Worm (Caenorhabditis elegans) whole organism, L3 larva: Measurements from ENCODE around the gene C09G9.3.

ENCODE experiments used
- R02D3.7 ChIP-seq: fragments of 150-350 bp; optimal IDR thresholded peaks from 2 replicates; lab custom pipeline; 2014; ENCODE audit warnings: missing biosample characterization, missing genetic modification characterization
- ZK546.5 ChIP-seq: sonication (generic microtip); optimal IDR thresholded peaks from 2 replicates; lab custom pipeline; 2017; ENCODE audit warnings: missing biosample characterization, missing genetic modification characterization
- aly-2 ChIP-seq: fragments of 150-350 bp; optimal IDR thresholded peaks from 2 replicates; lab custom pipeline; 2014; ENCODE audit warnings: missing biosample characterization, missing genetic modification characterization
- ama-1 ChIP-seq: fragments of 150-350 bp; optimal IDR thresholded peaks from 2 replicates; lab custom pipeline; 2018
- ceh-16 ChIP-seq: sonication (generic microtip); optimal IDR thresholded peaks from 2 replicates; lab custom pipeline; 2017; ENCODE audit warnings: missing biosample characterization, missing genetic modification characterization
- ceh-28 ChIP-seq: fragments of 150-350 bp; optimal IDR thresholded peaks from 2 replicates; lab custom pipeline; 2014; ENCODE audit warnings: missing biosample characterization, missing genetic modification reagents, missing genetic modification characterization
- ceh-82 ChIP-seq: fragments of 150-350 bp; optimal IDR thresholded peaks from 2 replicates; lab custom pipeline; 2014; ENCODE audit warnings: missing biosample characterization, missing genetic modification characterization
- ceh-9 ChIP-seq: sonication (generic microtip); optimal IDR thresholded peaks from 2 replicates; lab custom pipeline; 2018; ENCODE audit warnings: missing biosample characterization, missing genetic modification characterization
- daf-12 ChIP-seq: fragments of 150-350 bp; optimal IDR thresholded peaks from 2 replicates; lab custom pipeline; 2014; ENCODE audit warnings: missing biosample characterization, missing genetic modification reagents, missing genetic modification characterization
- egl-27 ChIP-seq: sonication (generic microtip); optimal IDR thresholded peaks from 4 replicates; lab custom pipeline; 2017; ENCODE audit warnings: missing biosample characterization, missing genetic modification reagents, missing genetic modification characterization
- egl-5 ChIP-seq: fragments of 150-350 bp; optimal IDR thresholded peaks from 2 replicates; lab custom pipeline; 2017; ENCODE audit warnings: missing biosample characterization, missing genetic modification reagents, missing genetic modification characterization, inconsistent platforms
- elt-1 ChIP-seq: fragments of 150-350 bp; optimal IDR thresholded peaks from 2 replicates; lab custom pipeline; 2014; ENCODE audit warnings: missing biosample characterization, missing genetic modification characterization
- elt-2 ChIP-seq: sonication (generic microtip); optimal IDR thresholded peaks from 2 replicates; lab custom pipeline; 2016; ENCODE audit warnings: missing genetic modification reagents, mild to moderate bottlenecking, missing genetic modification characterization, missing compliant biosample characterization
- elt-3 ChIP-seq, 3 experiments: fragments of 150-350 bp in 1 of 3; sonication (generic microtip) in 2 of 3; optimal IDR thresholded peaks; 2 replicates in 2 of 3; 4 replicates in 1 of 3; lab custom pipeline; 2014 to 2017; ENCODE audit warnings: missing biosample characterization in 3 of 3, missing genetic modification characterization in 3 of 3
- eor-1 ChIP-seq, 2 experiments: fragments of 150-350 bp; optimal IDR thresholded peaks; 2 replicates each; lab custom pipeline; 2014 to 2018; ENCODE audit warnings: missing biosample characterization in 2 of 2, missing genetic modification characterization in 2 of 2
- fkh-10 ChIP-seq: sonication (generic microtip); optimal IDR thresholded peaks from 2 replicates; lab custom pipeline; 2017; ENCODE audit warnings: missing biosample characterization, missing genetic modification reagents, missing genetic modification characterization
- fkh-2 ChIP-seq: fragments of 150-350 bp; optimal IDR thresholded peaks from 2 replicates; lab custom pipeline; 2014; ENCODE audit warnings: missing biosample characterization, missing genetic modification reagents, missing genetic modification characterization
- fos-1 ChIP-seq: fragments of 150-350 bp; optimal IDR thresholded peaks from 2 replicates; lab custom pipeline; 2014; ENCODE audit warnings: missing biosample characterization, missing genetic modification characterization
- hmg-11 ChIP-seq: sonication (generic microtip); optimal IDR thresholded peaks from 2 replicates; lab custom pipeline; 2016; ENCODE audit warnings: missing genetic modification characterization, missing compliant biosample characterization
- jun-1 ChIP-seq: fragments of 150-350 bp; optimal IDR thresholded peaks from 2 replicates; lab custom pipeline; 2014; ENCODE audit warnings: missing biosample characterization, missing genetic modification reagents, missing genetic modification characterization
- lin-15B ChIP-seq: fragments of 150-350 bp; optimal IDR thresholded peaks from 2 replicates; lab custom pipeline; 2014; ENCODE audit warnings: missing biosample characterization, missing genetic modification characterization
- lin-39 ChIP-seq: fragments of 150-350 bp; optimal IDR thresholded peaks from 2 replicates; lab custom pipeline; 2018; ENCODE audit warnings: missing biosample characterization, missing genetic modification reagents, missing genetic modification characterization
- lsy-12 ChIP-seq: sonication (generic microtip); optimal IDR thresholded peaks from 2 replicates; lab custom pipeline; 2016; ENCODE audit warnings: mild to moderate bottlenecking, missing genetic modification characterization, missing compliant biosample characterization
- mdl-1 ChIP-seq: fragments of 150-350 bp; optimal IDR thresholded peaks from 2 replicates; lab custom pipeline; 2014; ENCODE audit warnings: missing biosample characterization, missing genetic modification characterization
- mml-1 ChIP-seq: fragments of 150-350 bp; sonication (generic microtip); optimal IDR thresholded peaks from 3 replicates; lab custom pipeline; 2014; ENCODE audit warnings: missing biosample characterization, missing genetic modification characterization
- nfya-1 ChIP-seq: sonication (generic microtip); optimal IDR thresholded peaks from 2 replicates; lab custom pipeline; 2017; ENCODE audit warnings: missing genetic modification characterization, mild to moderate bottlenecking, missing compliant biosample characterization, antibody characterized with exemption, moderate library complexity; ENCODE audit not compliant: insufficient read depth
- nhr-11 ChIP-seq: fragments of 150-350 bp; optimal IDR thresholded peaks from 2 replicates; lab custom pipeline; 2014; ENCODE audit warnings: missing biosample characterization, missing genetic modification characterization
- nhr-12 ChIP-seq: fragments of 150-350 bp; optimal IDR thresholded peaks from 2 replicates; lab custom pipeline; 2014; ENCODE audit warnings: missing biosample characterization, missing genetic modification characterization
- nhr-23 ChIP-seq: fragments of 150-350 bp; optimal IDR thresholded peaks from 2 replicates; lab custom pipeline; 2014; ENCODE audit warnings: missing biosample characterization, missing genetic modification reagents, missing genetic modification characterization
- nhr-237 ChIP-seq: fragments of 150-350 bp; optimal IDR thresholded peaks from 2 replicates; lab custom pipeline; 2014; ENCODE audit warnings: missing biosample characterization, missing genetic modification characterization
- nhr-25 ChIP-seq: sonication (generic microtip); optimal IDR thresholded peaks from 2 replicates; lab custom pipeline; 2017; ENCODE audit warnings: missing biosample characterization, missing genetic modification characterization
- nhr-28 ChIP-seq: fragments of 150-350 bp; optimal IDR thresholded peaks from 2 replicates; lab custom pipeline; 2014; ENCODE audit warnings: missing biosample characterization, missing genetic modification characterization
- nhr-43 ChIP-seq: sonication (generic microtip); optimal IDR thresholded peaks from 2 replicates; lab custom pipeline; 2016; ENCODE audit warnings: mild to moderate bottlenecking, missing genetic modification characterization, missing compliant biosample characterization; ENCODE audit not compliant: poor library complexity, severe bottlenecking
- nhr-67 ChIP-seq: fragments of 150-350 bp; optimal IDR thresholded peaks from 2 replicates; lab custom pipeline; 2014; ENCODE audit warnings: missing biosample characterization, missing genetic modification characterization
- nhr-76 ChIP-seq: fragments of 150-350 bp; sonication (generic microtip); optimal IDR thresholded peaks from 5 replicates; lab custom pipeline; 2014; ENCODE audit warnings: missing biosample characterization, missing genetic modification characterization
- nhr-77 ChIP-seq: fragments of 150-350 bp; optimal IDR thresholded peaks from 2 replicates; lab custom pipeline; 2014; ENCODE audit warnings: missing biosample characterization, missing genetic modification characterization
- pha-4 ChIP-seq: fragments of 150-350 bp; optimal IDR thresholded peaks from 2 replicates; lab custom pipeline; 2014; ENCODE audit warnings: missing biosample characterization, missing genetic modification reagents, missing genetic modification characterization
- pqm-1 ChIP-seq: fragments of 150-350 bp; optimal IDR thresholded peaks from 2 replicates; lab custom pipeline; 2017; ENCODE audit warnings: missing biosample characterization, missing genetic modification characterization, inconsistent platforms
- sea-2 ChIP-seq: fragments of 150-350 bp; sonication (generic microtip); optimal IDR thresholded peaks from 4 replicates; lab custom pipeline; 2014; ENCODE audit warnings: missing biosample characterization, missing genetic modification reagents, missing genetic modification characterization
- skn-1 ChIP-seq: fragments of 150-350 bp; optimal IDR thresholded peaks from 2 replicates; lab custom pipeline; 2014; ENCODE audit warnings: missing biosample characterization, missing genetic modification characterization
- snpc-4 ChIP-seq: fragments of 150-350 bp; optimal IDR thresholded peaks from 2 replicates; lab custom pipeline; 2014; ENCODE audit warnings: missing biosample characterization, missing genetic modification characterization
- tbx-2 ChIP-seq: sonication (generic microtip); optimal IDR thresholded peaks from 2 replicates; lab custom pipeline; 2016; ENCODE audit warnings: mild to moderate bottlenecking, missing genetic modification characterization, missing compliant biosample characterization
- unc-39 ChIP-seq: sonication (generic microtip); optimal IDR thresholded peaks from 4 replicates; lab custom pipeline; 2017; ENCODE audit warnings: missing biosample characterization, missing genetic modification characterization
- unc-62 ChIP-seq: fragments of 150-350 bp; sonication (generic microtip); optimal IDR thresholded peaks from 4 replicates; lab custom pipeline; 2014; ENCODE audit warnings: missing biosample characterization, missing genetic modification reagents, missing genetic modification characterization
- zag-1 ChIP-seq: fragments of 150-350 bp; optimal IDR thresholded peaks from 2 replicates; lab custom pipeline; 2014; ENCODE audit warnings: missing biosample characterization, missing genetic modification characterization
- ztf-11 ChIP-seq: fragments of 150-350 bp; optimal IDR thresholded peaks from 2 replicates; lab custom pipeline; 2014; ENCODE audit warnings: missing biosample characterization, missing genetic modification characterization
- ztf-4 ChIP-seq: fragments of 150-350 bp; optimal IDR thresholded peaks from 2 replicates; lab custom pipeline; 2014; ENCODE audit warnings: missing biosample characterization, missing genetic modification characterization

The C09G9.3 gene

DNA sequence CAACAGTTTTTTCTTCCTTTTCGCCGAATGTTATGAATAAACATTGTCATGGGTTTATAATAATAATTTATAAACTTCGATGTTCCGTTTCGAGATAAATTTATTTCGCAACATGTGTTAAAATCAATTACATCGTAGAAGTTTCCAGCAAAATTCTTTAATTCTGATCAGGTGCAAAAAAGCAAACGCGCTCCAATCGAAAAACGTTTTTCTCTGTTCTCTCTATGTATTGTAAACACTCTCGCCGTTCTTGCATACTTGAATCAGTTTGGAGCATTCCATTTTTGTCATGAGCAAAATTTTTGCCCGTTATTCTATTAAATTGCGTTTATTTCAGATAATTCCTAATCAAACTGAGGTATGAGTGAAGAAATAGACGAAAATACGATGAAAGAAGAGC lies 20.9 kb upstream of the C09G9.3 start, which contains the start of gene rad-54.L2:
Gene rad-54.L2 (plus strand): TSS at position 332 of the 400 bp plus-strand sequence.
- TF ChIP-seq elt-3 (tag; optimal IDR thresholded peaks at IDR 0.05; lab: Kevin White, UChicago) = no peak
- TF ChIP-seq aly-2 (tag; lab: Kevin White, UChicago) = no peak
- TF ChIP-seq mdl-1 (tag; lab: Kevin White, UChicago) = no peak
- no peak for TF ChIP-seq snpc-4 (tag; lab: Kevin White, UChicago)
- TF ChIP-seq nhr-43 = no peak
- TF ChIP-seq nhr-28 (tag; lab: Kevin White, UChicago) = no peak
- TF ChIP-seq daf-12 (tag; lab: Kevin White, UChicago) = no peak
- TF ChIP-seq sea-2 = no peak
- no peak for TF ChIP-seq tbx-2 (tag; lab: Kevin White, UChicago)
- TF ChIP-seq eor-1 (tag; optimal IDR thresholded peaks at IDR 0.05; lab: Kevin White, UChicago) = no peak
- peak; percentile 54 for TF ChIP-seq ceh-28 (tag; lab: Kevin White, UChicago)
- no peak for TF ChIP-seq ztf-11
- no peak for TF ChIP-seq ceh-82 (tag; lab: Kevin White, UChicago)
- no peak for TF ChIP-seq R02D3.7
- no peak for TF ChIP-seq zag-1 (tag; lab: Kevin White, UChicago)
- no peak for TF ChIP-seq egl-27 (tag; lab: Kevin White, UChicago)
- no peak for TF ChIP-seq unc-39 (tag; lab: Kevin White, UChicago)
- no peak for TF ChIP-seq nhr-77 (tag; lab: Kevin White, UChicago)
- peak; percentile 69 for TF ChIP-seq egl-5 (tag; lab: Kevin White, UChicago)
- TF ChIP-seq mml-1 (tag; lab: Kevin White, UChicago) = no peak
- no peak for TF ChIP-seq nhr-67
- TF ChIP-seq skn-1 (tag; lab: Kevin White, UChicago) = no peak
- TF ChIP-seq elt-2 (tag; lab: Kevin White, UChicago) = peak; percentile 60
- TF ChIP-seq fos-1 = no peak
- TF ChIP-seq nhr-76 = no peak
- no peak for TF ChIP-seq elt-1 (tag; lab: Kevin White, UChicago)
- no peak for TF ChIP-seq lsy-12 (tag; lab: Kevin White, UChicago)
- no peak for TF ChIP-seq nhr-237 (tag; lab: Kevin White, UChicago)
- TF ChIP-seq nhr-23 = peak; percentile 18
- peak; percentile 20 for TF ChIP-seq ama-1 (lab: Kevin White, UChicago)
- TF ChIP-seq fkh-10 (GFP tag; lab: Kevin White, UChicago) = no peak
- no peak for TF ChIP-seq nhr-12 (tag; lab: Kevin White, UChicago)
- TF ChIP-seq fkh-2 (tag; lab: Kevin White, UChicago) = no peak
- no peak for TF ChIP-seq ZK546.5 (tag; lab: Kevin White, UChicago)
- peak; percentile 28 for TF ChIP-seq lin-39
- no peak for TF ChIP-seq ceh-16 (tag; lab: Kevin White, UChicago)
- TF ChIP-seq unc-62 (GFP tag; lab: Kevin White, UChicago) = no peak
- no peak for TF ChIP-seq ceh-9 (tag; lab: Kevin White, UChicago)
- peak; percentile 99 for TF ChIP-seq pha-4 (tag; lab: Kevin White, UChicago)
- peak; percentile 72 for TF ChIP-seq lin-15B (tag; lab: Kevin White, UChicago)
- peak; percentile 26 for TF ChIP-seq jun-1 (tag; lab: Kevin White, UChicago)
- peak; percentile 74 for TF ChIP-seq nfya-1 (tag; lab: Kevin White, UChicago)
- peak; percentile 71 for TF ChIP-seq nhr-25 (tag; lab: Kevin White, UChicago)
- TF ChIP-seq pqm-1 (tag; lab: Kevin White, UChicago) = peak; percentile 46
- peak; percentile 57 for TF ChIP-seq ztf-4 (tag; lab: Kevin White, UChicago)
- TF ChIP-seq nhr-11 (tag; lab: Kevin White, UChicago) = peak; percentile 6
- TF ChIP-seq hmg-11 (tag; lab: Kevin White, UChicago) = peak; percentile 22
